Worm (Caenorhabditis elegans): ENCODE measurements around the gene Y66D12A.24.

- no peak for TF ChIP-seq ctbp-1 (GFP tag; IDR thresholded peaks at IDR 0.05)
- no peak for TF ChIP-seq nhr-25 (tag; optimal IDR thresholded peaks at IDR 0.05; ENCODE audit: borderline replicate concordance, insufficient read depth)
- TF ChIP-seq dve-1 (tag; optimal IDR thresholded peaks at IDR 0.05; ENCODE audit: insufficient read depth): no peak
- no peak for TF ChIP-seq jun-1 (tag; optimal IDR thresholded peaks at IDR 0.05)
- TF ChIP-seq lir-3 (tag; optimal IDR thresholded peaks at IDR 0.05): no peak
Observed at ce11 chrIII:11488662-11489349, 7.9 kb upstream of the Y66D12A.24 start.
